Worm (Caenorhabditis elegans): ENCODE data around the gene srbc-79.

- no peak for TF ChIP-seq elt-2 (tag; optimal IDR thresholded peaks at IDR 0.05)
- no peak for TF ChIP-seq unc-62 (GFP tag; optimal IDR thresholded peaks at IDR 0.05)
- TF ChIP-seq elt-1 (tag; optimal IDR thresholded peaks at IDR 0.05): no peak
- no peak for TF ChIP-seq snpc-4 (tag; optimal IDR thresholded peaks at IDR 0.05)
- TF ChIP-seq nhr-237 (tag; optimal IDR thresholded peaks at IDR 0.05): no peak
- no peak for TF ChIP-seq skn-1 (tag; optimal IDR thresholded peaks at IDR 0.05)
- no peak for TF ChIP-seq nhr-12 (tag; optimal IDR thresholded peaks at IDR 0.05)
Measured at ce11 chrV:20476514-20476913, 15.8 kb downstream of the srbc-79 start.
